Fruit fly (Drosophila melanogaster): ENCODE data around the gene Pbp95.

The Pbp95 gene

dm6 chr3R:8013121-8014009, at the start of gene Pbp95, which contains the start of gene CG10435:
TSS of gene Pbp95 (plus strand) at chr3R:8013791.
TSS of gene CG10435 (minus strand) at chr3R:8013201.
- TF ChIP-seq bab1 (GFP tag; optimal IDR thresholded peaks at IDR 0.05): peak; percentile 33
- TF ChIP-seq Crg-1 (GFP tag; optimal IDR thresholded peaks at IDR 0.05): peak; percentile 54
- peak; percentile 39 for TF ChIP-seq CG12768 (GFP tag; optimal IDR thresholded peaks at IDR 0.05)
- peak; percentile 37 for TF ChIP-seq CG7045 (GFP tag; optimal IDR thresholded peaks at IDR 0.05)
- TF ChIP-seq Clk (GFP tag; optimal IDR thresholded peaks at IDR 0.05): peak; percentile 32
- no peak for TF ChIP-seq kay (GFP tag; ENCODE audit: borderline replicate concordance)
- no peak for TF ChIP-seq cnc (optimal IDR thresholded peaks at IDR 0.05)
- peak; percentile 4 for TF ChIP-seq Hr96 (GFP tag; optimal IDR thresholded peaks at IDR 0.05)
- TF ChIP-seq Mnt (GFP tag; optimal IDR thresholded peaks at IDR 0.05): peak; percentile 60
- no peak for TF ChIP-seq cic (GFP tag; optimal IDR thresholded peaks at IDR 0.05)
- peak; percentile 49 for TF ChIP-seq pad (GFP tag; optimal IDR thresholded peaks at IDR 0.05)
- peak; percentile 31 for TF ChIP-seq CG14711 (tag; optimal IDR thresholded peaks at IDR 0.05)
- peak; percentile 80 for TF ChIP-seq CG5204 (GFP tag; optimal IDR thresholded peaks at IDR 0.05)
- TF ChIP-seq CG33017 (tag; optimal IDR thresholded peaks at IDR 0.05): no peak
- peak; percentile 83 for TF ChIP-seq tj (GFP tag; optimal IDR thresholded peaks at IDR 0.05)
- peak; percentile 66 for TF ChIP-seq CG1620 (GFP tag; optimal IDR thresholded peaks at IDR 0.05)
- no peak for TF ChIP-seq ovo (GFP tag; optimal IDR thresholded peaks at IDR 0.05)
- TF ChIP-seq CG7101 (tag; optimal IDR thresholded peaks at IDR 0.05): peak; percentile 57
- TF ChIP-seq toe (GFP tag; optimal IDR thresholded peaks at IDR 0.05): peak; percentile 79
- peak; percentile 72 for TF ChIP-seq CG11617 (GFP tag; optimal IDR thresholded peaks at IDR 0.05)

dm6 chr3R:7964751-7965319, 48.8 kb upstream of the Pbp95 start:
- peak; percentile 19 for TF ChIP-seq Crg-1 (GFP tag; optimal IDR thresholded peaks at IDR 0.05)
- TF ChIP-seq Mnt (GFP tag; optimal IDR thresholded peaks at IDR 0.05): peak; percentile 70
- no peak for TF ChIP-seq CG7045 (GFP tag; optimal IDR thresholded peaks at IDR 0.05)
- TF ChIP-seq tj (GFP tag; optimal IDR thresholded peaks at IDR 0.05): peak; percentile 84
- peak; percentile 16 for TF ChIP-seq CG33017 (tag; optimal IDR thresholded peaks at IDR 0.05)
- TF ChIP-seq cic (GFP tag; optimal IDR thresholded peaks at IDR 0.05): peak; percentile 77

- TF ChIP-seq Hr96 (GFP tag; optimal IDR thresholded peaks at IDR 0.05): peak; percentile 11
- TF ChIP-seq kay (GFP tag; ENCODE audit: borderline replicate concordance): no peak
These were observed 46.9 kb upstream of the Pbp95 start for dm6 chr3R:7966544-7967264.

dm6 chr3R:7967347-7967746, 46.2 kb upstream of the Pbp95 start, which contains the start of gene dsx:
TSS of gene dsx (minus strand) at chr3R:7967408.
- TF ChIP-seq CG12768 (GFP tag; optimal IDR thresholded peaks at IDR 0.05): no peak
- TF ChIP-seq CG7045 (GFP tag; optimal IDR thresholded peaks at IDR 0.05): peak; percentile 11

- TF ChIP-seq CG5204 (GFP tag; optimal IDR thresholded peaks at IDR 0.05): no peak
- TF ChIP-seq tj (GFP tag; optimal IDR thresholded peaks at IDR 0.05): no peak
- peak; percentile 71 for TF ChIP-seq Mnt (GFP tag; optimal IDR thresholded peaks at IDR 0.05)
These were observed 45.8 kb upstream of the Pbp95 start for dm6 chr3R:7967801-7968200.

- TF ChIP-seq ovo (GFP tag; optimal IDR thresholded peaks at IDR 0.05) (no peak), Clk (GFP tag; optimal IDR thresholded peaks at IDR 0.05) (no peak), CG5204 (GFP tag; optimal IDR thresholded peaks at IDR 0.05) (no peak), CG1620 (GFP tag; optimal IDR thresholded peaks at IDR 0.05) (no peak), CG12768 (GFP tag; optimal IDR thresholded peaks at IDR 0.05) (no peak), CG7045 (GFP tag; optimal IDR thresholded peaks at IDR 0.05) (no peak), CG33017 (tag; optimal IDR thresholded peaks at IDR 0.05) (no peak), Mnt (GFP tag; optimal IDR thresholded peaks at IDR 0.05) (no peak), cnc (optimal IDR thresholded peaks at IDR 0.05) (no peak), CG7101 (tag; optimal IDR thresholded peaks at IDR 0.05) (no peak), toe (GFP tag; optimal IDR thresholded peaks at IDR 0.05) (no peak), Crg-1 (GFP tag; optimal IDR thresholded peaks at IDR 0.05) (no peak), tj (GFP tag; optimal IDR thresholded peaks at IDR 0.05) (no peak), CG11617 (GFP tag; optimal IDR thresholded peaks at IDR 0.05) (no peak), cic (GFP tag; optimal IDR thresholded peaks at IDR 0.05) (no peak), kay (GFP tag; ENCODE audit: borderline replicate concordance) (no peak), CG14711 (tag; optimal IDR thresholded peaks at IDR 0.05) (no peak), Hr96 (GFP tag; optimal IDR thresholded peaks at IDR 0.05) (no peak), pad (GFP tag; optimal IDR thresholded peaks at IDR 0.05) (no peak)
These were observed 44.5 kb upstream of the Pbp95 start for dm6 chr3R:7968958-7969701.

Measured in whole organism, adult.